Worm (Caenorhabditis elegans): ENCODE results near the gene ergi-1.

DNA sequence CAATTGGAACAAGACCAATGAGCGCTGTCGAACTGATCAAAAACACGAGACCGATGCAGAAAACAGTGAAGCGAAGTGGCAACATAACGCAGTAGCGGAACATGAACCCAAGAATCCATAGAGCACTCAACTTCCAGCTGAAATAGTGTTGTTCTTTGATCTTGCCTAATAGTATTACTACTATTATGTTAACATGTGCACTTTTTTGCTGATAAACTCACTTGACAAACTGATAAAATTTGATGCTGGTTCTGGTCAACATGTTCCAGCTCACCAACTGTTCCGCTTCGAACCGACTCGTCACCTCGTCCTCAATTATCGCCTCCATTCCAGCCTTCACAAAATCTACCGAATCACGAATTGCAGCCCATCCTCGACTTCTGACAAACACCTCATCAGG is 33.2 kb upstream of the ergi-1 start:
- TF ChIP-seq dmd-6 (GFP tag; IDR thresholded peaks at IDR 0.05) = peak; percentile 53
- no peak for TF ChIP-seq attf-4 (tag; optimal IDR thresholded peaks at IDR 0.05)
- TF ChIP-seq nhr-77 (tag; optimal IDR thresholded peaks at IDR 0.05) = peak; percentile 59
- no peak for TF ChIP-seq fkh-10 (GFP tag; optimal IDR thresholded peaks at IDR 0.05)
- no peak for TF ChIP-seq nhr-11 (tag; optimal IDR thresholded peaks at IDR 0.05)
- TF ChIP-seq rbr-2 (tag; optimal IDR thresholded peaks at IDR 0.05) = no peak
- peak; percentile 51 for TF ChIP-seq pqm-1 (tag; optimal IDR thresholded peaks at IDR 0.05)
- TF ChIP-seq madf-5 (GFP tag; IDR thresholded peaks at IDR 0.05) = no peak
- no peak for TF ChIP-seq egl-43 (GFP tag; IDR thresholded peaks at IDR 0.05)
